Fruit fly (Drosophila melanogaster) whole organism, embryonic: ENCODE measurements around the gene Naa20A.

ENCODE experiments used
- CG11085 ChIP-seq: fragments of 200-800 bp; sonication (Bioruptor generic); IDR thresholded peaks from 2 replicates; pipeline ENCODE4 v1.3.6; 2022; ENCODE audit warnings: missing biosample characterization, missing genetic modification characterization
- CG11456 ChIP-seq: fragments of 200-800 bp; sonication (Bioruptor generic); IDR thresholded peaks from 3 replicates; pipeline ENCODE4 v1.3.6; 2022; ENCODE audit warnings: missing biosample characterization, missing genetic modification characterization
- CG12769 ChIP-seq: fragments of 200-800 bp; sonication (Bioruptor generic); optimal IDR thresholded peaks from 2 replicates; lab custom pipeline; 2019; ENCODE audit warnings: missing biosample characterization, mild to moderate bottlenecking, missing genetic modification characterization, moderate library complexity
- CG13424 ChIP-seq: fragments of 200-800 bp; sonication (Bioruptor generic); optimal IDR thresholded peaks from 2 replicates; lab custom pipeline; 2019; ENCODE audit warnings: missing biosample characterization, mild to moderate bottlenecking, missing genetic modification characterization, moderate library complexity
- CG15514 ChIP-seq: fragments of 200-800 bp; sonication (Bioruptor generic); optimal IDR thresholded peaks from 3 replicates; lab custom pipeline; 2017; ENCODE audit warnings: missing biosample characterization, missing genetic modification characterization, mild to moderate bottlenecking, moderate library complexity, missing genetic modification reagents
- CG1603 ChIP-seq: fragments of 200-800 bp; sonication (Bioruptor generic); optimal IDR thresholded peaks from 2 replicates; lab custom pipeline; 2019; ENCODE audit warnings: missing biosample characterization, mild to moderate bottlenecking, missing genetic modification characterization, moderate library complexity
- CG16779 ChIP-seq: fragments of 200-800 bp; sonication (Bioruptor generic); IDR thresholded peaks from 2 replicates; pipeline ENCODE4 v1.3.6; 2022; ENCODE audit warnings: missing biosample characterization, missing genetic modification characterization
- CG17385 ChIP-seq: fragments of 200-800 bp; sonication (Bioruptor generic); optimal IDR thresholded peaks from 3 replicates; lab custom pipeline; 2018; ENCODE audit warnings: missing biosample characterization, mild to moderate bottlenecking, missing genetic modification characterization
- CG17829 ChIP-seq: fragments of 200-800 bp; optimal IDR thresholded peaks from 2 replicates; lab custom pipeline; 2019; ENCODE audit warnings: missing biosample characterization, mild to moderate bottlenecking, missing genetic modification characterization, moderate library complexity
- CG18262 ChIP-seq: fragments of 200-800 bp; optimal IDR thresholded peaks from 3 replicates; lab custom pipeline; 2019; ENCODE audit warnings: missing biosample characterization, mild to moderate bottlenecking, missing genetic modification characterization, moderate library complexity
- CG18764 ChIP-seq: fragments of 200-800 bp; sonication (Bioruptor generic); optimal IDR thresholded peaks from 3 replicates; lab custom pipeline; 2016; ENCODE audit warnings: missing biosample characterization, missing genetic modification characterization
- CG2116 ChIP-seq: fragments of 200-800 bp; sonication (Bioruptor generic); optimal IDR thresholded peaks from 3 replicates; lab custom pipeline; 2018; ENCODE audit warnings: missing biosample characterization, mild to moderate bottlenecking, missing genetic modification characterization
- CG2129 ChIP-seq: fragments of 200-800 bp; sonication (Bioruptor generic); IDR thresholded peaks from 2 replicates; pipeline ENCODE4 v1.3.6; 2022; ENCODE audit warnings: missing biosample characterization, missing genetic modification characterization; ENCODE audit not compliant: partially characterized antibody
- CG31441 ChIP-seq: fragments of 200-800 bp; sonication (Bioruptor generic); IDR thresholded peaks from 2 replicates; pipeline ENCODE4 v1.3.6; 2022; ENCODE audit warnings: missing biosample characterization, missing genetic modification characterization
- CG3163 ChIP-seq: fragments of 200-800 bp; sonication (Bioruptor generic); optimal IDR thresholded peaks from 3 replicates; lab custom pipeline; 2016; ENCODE audit warnings: missing biosample characterization, missing genetic modification characterization
- CG33557 ChIP-seq: fragments of 200-800 bp; sonication (Bioruptor generic); optimal IDR thresholded peaks from 2 replicates; lab custom pipeline; 2019; ENCODE audit warnings: missing biosample characterization, mild to moderate bottlenecking, missing genetic modification characterization, moderate library complexity
- CG4424 ChIP-seq: fragments of 200-800 bp; sonication (Bioruptor generic); optimal IDR thresholded peaks from 3 replicates; lab custom pipeline; 2016; ENCODE audit warnings: missing biosample characterization, missing genetic modification characterization
- CG4617 ChIP-seq: fragments of 200-800 bp; sonication (Bioruptor generic); optimal IDR thresholded peaks from 3 replicates; lab custom pipeline; 2016; ENCODE audit warnings: missing biosample characterization, missing genetic modification characterization, borderline replicate concordance
- CG4854 ChIP-seq: fragments of 200-800 bp; sonication (Bioruptor generic); optimal IDR thresholded peaks from 2 replicates; lab custom pipeline; 2016; ENCODE audit warnings: missing biosample characterization, missing genetic modification characterization, inconsistent platforms
- CG6683 ChIP-seq: fragments of 200-800 bp; sonication (Bioruptor generic); optimal IDR thresholded peaks from 2 replicates; lab custom pipeline; 2017; ENCODE audit warnings: missing biosample characterization, mild to moderate bottlenecking, missing genetic modification characterization, missing genetic modification reagents
- CG6765 ChIP-seq: fragments of 200-800 bp; sonication (Bioruptor generic); optimal IDR thresholded peaks from 3 replicates; lab custom pipeline; 2017; ENCODE audit warnings: missing biosample characterization, mild to moderate bottlenecking, missing genetic modification characterization
- Dp ChIP-seq: fragments of 200-800 bp; sonication (Bioruptor generic); optimal IDR thresholded peaks from 2 replicates; lab custom pipeline; 2018; ENCODE audit warnings: missing biosample characterization, mild to moderate bottlenecking, missing genetic modification characterization, moderate library complexity
- E2f2 ChIP-seq: fragments of 200-800 bp; sonication (Bioruptor generic); IDR thresholded peaks from 2 replicates; pipeline ENCODE4 v1.3.6; 2022; ENCODE audit warnings: missing biosample characterization, missing genetic modification characterization
- Elba2 ChIP-seq: fragments of 200-800 bp; sonication (Bioruptor generic); optimal IDR thresholded peaks from 3 replicates; lab custom pipeline; 2016; ENCODE audit warnings: missing biosample characterization, missing genetic modification characterization
- Fer1 ChIP-seq: fragments of 200-800 bp; sonication (Bioruptor generic); optimal IDR thresholded peaks from 2 replicates; lab custom pipeline; 2017; ENCODE audit warnings: missing biosample characterization, mild to moderate bottlenecking, missing genetic modification characterization
- Fer2 ChIP-seq: fragments of 200-800 bp; sonication (Bioruptor generic); optimal IDR thresholded peaks from 2 replicates; lab custom pipeline; 2018; ENCODE audit warnings: missing biosample characterization, mild to moderate bottlenecking, missing genetic modification characterization, moderate library complexity
- Hsf ChIP-seq: fragments of 200-800 bp; sonication (Bioruptor generic); optimal IDR thresholded peaks from 3 replicates; lab custom pipeline; 2016; ENCODE audit warnings: missing biosample characterization, missing genetic modification characterization
- MTF-1 ChIP-seq: fragments of 200-800 bp; sonication (Bioruptor generic); optimal IDR thresholded peaks from 2 replicates; lab custom pipeline; 2018; ENCODE audit warnings: missing biosample characterization, mild to moderate bottlenecking, missing genetic modification characterization, borderline replicate concordance
- Meics ChIP-seq: fragments of 200-800 bp; sonication (Bioruptor generic); optimal IDR thresholded peaks from 2 replicates; lab custom pipeline; 2017; ENCODE audit warnings: missing biosample characterization, mild to moderate bottlenecking, missing genetic modification characterization
- Rx ChIP-seq: fragments of 200-800 bp; sonication (Bioruptor generic); IDR thresholded peaks from 2 replicates; pipeline ENCODE4 v1.3.6; 2022; ENCODE audit warnings: missing biosample characterization, missing genetic modification characterization
- Scr ChIP-seq: fragments of 200-800 bp; sonication (Bioruptor generic); IDR thresholded peaks from 2 replicates; pipeline ENCODE4 v1.3.6; 2022; ENCODE audit warnings: missing biosample characterization, missing genetic modification characterization; ENCODE audit not compliant: partially characterized antibody
- Sin3A ChIP-seq: fragments of >200 bp; optimal IDR thresholded peaks from 2 replicates; lab custom pipeline; 2018
- Usf ChIP-seq: fragments of 200-800 bp; sonication (Bioruptor generic); optimal IDR thresholded peaks from 2 replicates; lab custom pipeline; 2017; ENCODE audit warnings: missing genotype, missing biosample characterization, missing genetic modification characterization
- amos ChIP-seq: fragments of 200-800 bp; sonication (Bioruptor generic); IDR thresholded peaks from 2 replicates; pipeline ENCODE4 v1.3.6; 2022; ENCODE audit warnings: missing biosample characterization, missing genetic modification characterization; ENCODE audit not compliant: partially characterized antibody
- aop ChIP-seq: fragments of 200-800 bp; sonication (Bioruptor generic); IDR thresholded peaks from 2 replicates; pipeline ENCODE4 v1.3.6; 2022; ENCODE audit warnings: missing biosample characterization, missing genetic modification characterization
- bab2 ChIP-seq: fragments of 200-800 bp; sonication (Bioruptor generic); optimal IDR thresholded peaks from 2 replicates; lab custom pipeline; 2016; ENCODE audit warnings: missing biosample characterization, missing genetic modification characterization
- crc ChIP-seq: fragments of 200-800 bp; sonication (Bioruptor generic); optimal IDR thresholded peaks from 2 replicates; lab custom pipeline; 2016; ENCODE audit warnings: missing biosample characterization, missing genetic modification characterization
- dmrt11E ChIP-seq: fragments of 200-800 bp; sonication (Bioruptor generic); optimal IDR thresholded peaks from 3 replicates; lab custom pipeline; 2018; ENCODE audit warnings: missing biosample characterization, mild to moderate bottlenecking, missing genetic modification characterization, moderate library complexity
- gro ChIP-seq: fragments of 200-800 bp; sonication (Bioruptor generic); optimal IDR thresholded peaks from 2 replicates; lab custom pipeline; 2016; ENCODE audit warnings: missing biosample characterization, missing genetic modification characterization
- jumu ChIP-seq: fragments of 200-800 bp; sonication (Bioruptor generic); optimal IDR thresholded peaks from 3 replicates; lab custom pipeline; 2016; ENCODE audit warnings: missing biosample characterization, missing genetic modification characterization
- lbe ChIP-seq: fragments of 200-800 bp; sonication (Bioruptor generic); optimal IDR thresholded peaks from 2 replicates; lab custom pipeline; 2016; ENCODE audit warnings: missing biosample characterization, mild to moderate bottlenecking, missing genetic modification characterization
- lilli ChIP-seq: fragments of 200-800 bp; sonication (Bioruptor generic); optimal IDR thresholded peaks from 3 replicates; lab custom pipeline; 2016; ENCODE audit warnings: missing biosample characterization, missing genetic modification characterization
- mam ChIP-seq: fragments of 200-800 bp; sonication (Bioruptor generic); optimal IDR thresholded peaks from 3 replicates; lab custom pipeline; 2016; ENCODE audit warnings: missing biosample characterization, missing genetic modification characterization
- phol ChIP-seq: fragments of 200-800 bp; sonication (Bioruptor generic); optimal IDR thresholded peaks from 3 replicates; lab custom pipeline; 2018; ENCODE audit warnings: missing biosample characterization, mild to moderate bottlenecking, missing genetic modification characterization, moderate library complexity
- pzg ChIP-seq: fragments of 200-800 bp; sonication (Bioruptor generic); optimal IDR thresholded peaks from 3 replicates; lab custom pipeline; 2018; ENCODE audit warnings: missing biosample characterization, mild to moderate bottlenecking, missing genetic modification characterization, moderate library complexity
- sens ChIP-seq: fragments of 200-800 bp; sonication (Bioruptor generic); peaks from one replicate; lab custom pipeline; 2016; ENCODE audit warnings: missing biosample characterization, missing genetic modification characterization
- wek ChIP-seq: fragments of 200-800 bp; sonication (Bioruptor generic); optimal IDR thresholded peaks from 3 replicates; lab custom pipeline; 2018; ENCODE audit warnings: missing biosample characterization, mild to moderate bottlenecking, missing genetic modification characterization, moderate library complexity
- zf30C ChIP-seq: fragments of 200-800 bp; sonication (Bioruptor generic); optimal IDR thresholded peaks from 3 replicates; lab custom pipeline; 2018; ENCODE audit warnings: missing biosample characterization, mild to moderate bottlenecking, missing genetic modification characterization
- zfh2 ChIP-seq: fragments of 200-800 bp; sonication (Bioruptor generic); optimal IDR thresholded peaks from 2 replicates; lab custom pipeline; 2016; ENCODE audit warnings: missing biosample characterization, missing genetic modification characterization

Naa20A gene

DNA sequence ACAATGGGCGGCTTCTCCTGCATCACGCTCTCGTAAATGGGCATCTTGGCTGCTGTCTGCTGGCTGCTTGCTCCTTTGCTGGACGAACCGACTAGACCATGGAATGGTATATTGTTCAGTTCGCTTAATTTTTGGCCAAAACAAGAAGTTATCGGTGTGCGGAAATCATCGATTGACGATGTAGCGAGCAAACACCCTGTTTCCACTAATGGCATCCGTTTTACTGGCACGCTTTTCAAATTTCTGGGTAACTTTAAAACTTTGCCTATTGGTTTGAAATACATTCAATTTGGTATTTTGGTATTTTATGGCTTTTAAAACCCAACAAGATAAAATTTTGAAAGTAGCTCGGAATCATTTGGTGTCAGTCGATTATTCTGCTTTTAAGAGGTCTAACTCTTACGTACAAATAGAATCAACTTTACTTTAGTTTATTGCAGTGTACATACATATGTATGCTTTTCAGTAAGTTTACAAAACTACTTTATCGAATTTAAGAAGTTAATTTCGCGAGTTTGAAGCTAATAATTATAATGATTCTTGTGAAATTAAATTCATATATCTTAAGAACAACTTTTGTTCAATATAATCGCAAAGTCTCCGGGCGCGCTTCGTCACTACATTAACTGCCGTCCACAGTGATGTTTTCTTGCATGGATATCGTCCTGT is 23.1 kb upstream of the Naa20A start, which contains the start of gene Arp10 (continued):
- peak; percentile 52; the same call in 1 of the 3 replicates for TF ChIP-seq CG11456 (GFP tag; lab: Robert Waterston, UW)
- peak; percentile 1 for TF ChIP-seq CG4424 (GFP tag; lab: Kevin White, UChicago)
- TF ChIP-seq crc (GFP tag; lab: Kevin White, UChicago) = no peak
- TF ChIP-seq lbe (GFP tag; lab: Kevin White, UChicago) = no peak
- TF ChIP-seq bab2 (GFP tag; lab: Kevin White, UChicago) = peak; percentile 23
- no peak for TF ChIP-seq CG17385 (GFP tag; lab: Kevin White, UChicago)
- TF ChIP-seq Usf (GFP tag; lab: Kevin White, UChicago) = no peak
- no peak for TF ChIP-seq wek (GFP tag; lab: Kevin White, UChicago)
- no peak for TF ChIP-seq CG16779 (GFP tag; lab: Robert Waterston, UW)
- peak; percentile 12 for TF ChIP-seq lilli (GFP tag; lab: Kevin White, UChicago)
- TF ChIP-seq CG18764 (GFP tag; lab: Kevin White, UChicago) = peak; percentile 15
- peak; percentile 2 for TF ChIP-seq CG33557
- no peak for TF ChIP-seq gro (GFP tag; lab: Kevin White, UChicago)
- peak; percentile 12 for TF ChIP-seq Fer1 (GFP tag; lab: Kevin White, UChicago)
- TF ChIP-seq zfh2 (GFP tag; lab: Kevin White, UChicago) = peak; percentile 14
- TF ChIP-seq CG31441 (GFP tag; lab: Robert Waterston, UW) = no peak
- TF ChIP-seq Hsf = peak; percentile 22
- no peak for TF ChIP-seq CG11085 (GFP tag; lab: Robert Waterston, UW)
- TF ChIP-seq Rx = no peak
- TF ChIP-seq mam = peak; percentile 7
- peak; percentile 60 for TF ChIP-seq CG15514
- TF ChIP-seq Fer2 (tag; lab: Kevin White, UChicago) = no peak
- TF ChIP-seq CG12769 (tag; lab: Kevin White, UChicago) = no peak
- no peak for TF ChIP-seq CG2129 (GFP tag; lab: Robert Waterston, UW)
- no peak for TF ChIP-seq CG6765 (GFP tag; lab: Kevin White, UChicago)
- TF ChIP-seq CG3163 (GFP tag; lab: Kevin White, UChicago) = peak; percentile 23
- TF ChIP-seq CG2116 = peak; percentile 61
- TF ChIP-seq Scr (GFP tag; lab: Robert Waterston, UW) = peak; percentile 51
- TF ChIP-seq CG4854 (GFP tag; lab: Kevin White, UChicago) = no peak
- peak; percentile 75 for TF ChIP-seq E2f2 (GFP tag; lab: Robert Waterston, UW)
- TF ChIP-seq CG18262 (tag; lab: Kevin White, UChicago) = peak; percentile 13
- TF ChIP-seq Meics (GFP tag; lab: Kevin White, UChicago) = peak; percentile 82
- TF ChIP-seq Dp = peak; percentile 57
- peak; percentile 40 for TF ChIP-seq Sin3A (lab: Kevin White, UChicago)
- peak; percentile 64 for TF ChIP-seq CG1603 (tag; lab: Kevin White, UChicago)
- TF ChIP-seq aop = no peak
- TF ChIP-seq CG4617 (GFP tag; lab: Kevin White, UChicago) = peak; percentile 39
- peak; percentile 14 for TF ChIP-seq CG13424 (tag; lab: Kevin White, UChicago)
- TF ChIP-seq zf30C (GFP tag; lab: Kevin White, UChicago) = peak; percentile 58
- no peak for TF ChIP-seq MTF-1 (GFP tag; lab: Kevin White, UChicago)
- TF ChIP-seq Elba2 = peak; percentile 56
- peak; percentile 59 for TF ChIP-seq pzg
- TF ChIP-seq CG17829 (tag; lab: Kevin White, UChicago) = peak; percentile 15
- peak; percentile 44; the same call in 1 of the 2 replicates for TF ChIP-seq amos (GFP tag; lab: Robert Waterston, UW)
- peak; percentile 26 for TF ChIP-seq dmrt11E
- TF ChIP-seq CG6683 (GFP tag; lab: Kevin White, UChicago) = no peak
- TF ChIP-seq sens (GFP tag; lab: Kevin White, UChicago) = peak; percentile 72
- no peak for TF ChIP-seq jumu (GFP tag; lab: Kevin White, UChicago)
- TF ChIP-seq phol (tag; lab: Kevin White, UChicago) = peak; percentile 40
